Worm (Caenorhabditis elegans) whole organism, midembryonic: ENCODE data around the gene dis-3.
A peak's percentile ranks its signal among the peaks of the same experiment; 100 is the strongest.

Experiments
- T22C8.4 ChIP-seq: fragments of 200-800 bp; sonication (Bioruptor generic); IDR thresholded peaks from 2 replicates; pipeline ENCODE4 v1.3.6; 2022; ENCODE audit warnings: missing genetic modification characterization, missing compliant biosample characterization
- cog-1 ChIP-seq: sonication (generic microtip); optimal IDR thresholded peaks from 2 replicates; lab custom pipeline; 2016; ENCODE audit warnings: missing genetic modification characterization, missing compliant biosample characterization
- flt-1 ChIP-seq: fragments of 200-800 bp; sonication (Bioruptor generic); IDR thresholded peaks from 2 replicates; pipeline ENCODE4 v1.3.6; 2022; ENCODE audit warnings: missing genetic modification characterization, missing compliant biosample characterization
- klf-2 ChIP-seq: fragments of 200-800 bp; sonication (Bioruptor generic); conservative IDR thresholded peaks from 2 replicates; pipeline ENCODE4 v1.3.6; 2022; ENCODE audit warnings: missing genetic modification reagents, missing genetic modification characterization, missing compliant biosample characterization
- med-1 ChIP-seq: sonication (generic microtip); optimal IDR thresholded peaks from 2 replicates; lab custom pipeline; 2017; ENCODE audit warnings: missing genetic modification characterization, mild to moderate bottlenecking, missing compliant biosample characterization, antibody characterized with exemption, missing genetic modification reagents; ENCODE audit not compliant: insufficient read depth
- ref-1 ChIP-seq: fragments of 200-800 bp; sonication (Bioruptor generic); conservative IDR thresholded peaks from 2 replicates; pipeline ENCODE4 v1.3.6; 2022; ENCODE audit warnings: missing genetic modification reagents, missing genetic modification characterization, missing compliant biosample characterization
- tab-1 ChIP-seq: fragments of 200-800 bp; sonication (Bioruptor generic); IDR thresholded peaks from 2 replicates; pipeline ENCODE4 v1.3.6; 2022; ENCODE audit warnings: missing genetic modification characterization, missing compliant biosample characterization
- ztf-23 ChIP-seq: fragments of 200-800 bp; sonication (Bioruptor generic); IDR thresholded peaks from 2 replicates; pipeline ENCODE4 v1.3.6; 2022; ENCODE audit warnings: missing genetic modification reagents, missing genetic modification characterization, missing compliant biosample characterization
- ztf-29 ChIP-seq: fragments of 200-800 bp; sonication (Bioruptor generic); IDR thresholded peaks from 2 replicates; pipeline ENCODE4 v1.3.6; 2022; ENCODE audit warnings: missing genetic modification reagents, missing genetic modification characterization, missing compliant biosample characterization

Gene dis-3

ce11 chrIV:10066456-10066855 is 30.5 kb upstream of the dis-3 start:
- TF ChIP-seq T22C8.4 (no peak), cog-1 (no peak), ztf-29 (no peak), tab-1 (GFP tag; lab: Robert Waterston, UW) (no peak), flt-1 (GFP tag; lab: Robert Waterston, UW) (no peak), klf-2 (GFP tag; lab: Robert Waterston, UW) (no peak), ref-1 (no peak), ztf-23 (GFP tag; lab: Robert Waterston, UW) (no peak), med-1 (GFP tag; lab: Kevin White, UChicago) (no peak)

DNA sequence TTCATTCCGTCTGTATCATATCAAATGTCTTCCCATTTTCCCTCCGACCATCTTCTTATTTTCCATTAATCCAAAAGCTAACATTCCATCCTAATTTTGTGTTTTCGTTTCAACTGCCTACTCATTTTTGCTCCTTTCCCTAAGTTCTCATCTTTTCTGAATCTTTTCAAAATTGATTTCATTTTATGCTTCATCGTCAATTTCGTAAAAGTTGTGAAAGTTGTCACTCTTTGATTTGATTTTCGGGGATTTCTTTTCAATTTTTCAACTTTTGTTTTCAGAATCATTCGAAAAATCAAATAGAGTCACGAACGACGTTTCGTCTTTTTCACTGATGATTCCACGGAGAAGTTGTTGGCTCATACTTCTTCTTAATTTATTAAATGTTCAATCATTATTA is 29.5 kb upstream of the dis-3 start, which contains the start of gene cwn-2:
Gene cwn-2 (plus strand): TSS at position 276 of the 400 bp plus-strand sequence.
- TF ChIP-seq ztf-23 (GFP tag; lab: Robert Waterston, UW) = no peak
- no peak for TF ChIP-seq tab-1 (GFP tag; lab: Robert Waterston, UW)
- TF ChIP-seq ztf-29 = no peak
- TF ChIP-seq flt-1 (GFP tag; lab: Robert Waterston, UW) = no peak
- TF ChIP-seq klf-2 (GFP tag; lab: Robert Waterston, UW) = no peak
- TF ChIP-seq cog-1 = no peak
- TF ChIP-seq T22C8.4 = no peak
- no peak for TF ChIP-seq med-1 (GFP tag; lab: Kevin White, UChicago)
- no peak for TF ChIP-seq ref-1

DNA sequence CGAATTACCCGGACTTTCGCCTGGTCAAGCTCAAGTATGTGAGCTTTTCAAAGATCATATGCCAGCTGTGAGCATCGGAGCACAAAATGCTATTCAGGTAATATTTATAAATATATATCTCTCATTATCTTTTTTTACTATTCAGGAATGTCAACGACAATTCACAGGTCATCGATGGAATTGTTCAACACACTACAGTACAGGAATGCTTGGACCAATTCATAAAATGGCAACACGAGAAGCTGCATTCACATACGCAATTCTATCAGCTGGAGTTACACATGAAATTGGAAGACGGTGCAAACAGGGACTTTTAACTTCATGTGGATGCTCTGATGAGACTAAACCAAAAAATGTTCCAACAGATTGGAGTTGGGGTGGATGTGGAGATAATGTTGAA is 28.7 kb upstream of the dis-3 start:
- TF ChIP-seq ztf-23 (GFP tag; lab: Robert Waterston, UW) (no peak), cog-1 (no peak), T22C8.4 (no peak), flt-1 (GFP tag; lab: Robert Waterston, UW) (no peak), tab-1 (GFP tag; lab: Robert Waterston, UW) (no peak), med-1 (GFP tag; lab: Kevin White, UChicago) (no peak), ref-1 (no peak), klf-2 (GFP tag; lab: Robert Waterston, UW) (no peak), ztf-29 (no peak)

DNA sequence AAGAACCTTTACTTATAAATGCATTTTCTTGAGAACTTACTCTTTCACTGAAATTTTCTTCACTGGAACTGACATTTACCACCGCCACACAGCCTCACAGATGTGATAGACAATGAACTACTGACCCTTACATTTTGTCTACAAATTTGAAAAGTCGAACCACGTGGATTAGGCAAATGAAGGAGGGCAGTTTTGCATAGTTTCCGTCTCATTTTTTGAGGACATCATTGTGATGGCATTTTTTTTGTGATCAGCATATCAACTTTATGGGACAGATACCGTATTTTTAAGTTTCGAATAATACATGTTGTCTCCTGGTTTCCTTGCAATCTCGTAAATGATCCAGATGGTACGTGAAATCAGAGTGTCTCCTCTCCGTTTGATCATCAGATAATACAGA is 24.5 kb upstream of the dis-3 start, which contains the start of gene W01B6.3:
Gene W01B6.3 (minus strand): TSS at position 101 of the 400 bp plus-strand sequence.
- TF ChIP-seq cog-1 = no peak
- TF ChIP-seq ztf-23 (GFP tag; lab: Robert Waterston, UW) = no peak
- TF ChIP-seq ref-1 = no peak

DNA sequence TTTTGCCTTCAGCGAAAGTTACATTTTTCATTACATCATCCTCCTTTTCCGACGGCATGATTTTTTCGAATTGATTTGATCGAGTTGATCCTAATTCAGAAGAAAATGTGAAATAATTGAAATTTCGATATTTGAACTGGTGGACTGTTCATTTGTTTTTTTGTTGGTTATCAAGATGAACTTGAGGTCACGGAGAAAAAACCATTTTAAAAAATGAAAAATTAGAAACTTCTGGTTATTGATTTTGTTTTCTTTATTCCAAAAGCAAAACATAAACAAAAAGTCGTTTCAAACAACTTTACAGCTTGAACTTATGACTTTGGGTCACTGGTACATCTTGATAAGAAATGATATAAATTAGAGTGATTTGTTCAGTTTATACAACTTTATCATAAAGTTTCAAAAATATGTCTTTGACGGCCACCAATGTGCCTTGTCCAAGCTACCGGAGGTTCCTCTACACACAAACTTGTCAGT is 21.9 kb upstream of the dis-3 start, which contains the start of the genes ttbk-4 and W01B6.4:
Gene ttbk-4 (minus strand): TSS at position 101 of the 477 bp plus-strand sequence.
Gene W01B6.4 (plus strand): TSS at position 427 of the 477 bp plus-strand sequence.
- TF ChIP-seq med-1 (GFP tag; lab: Kevin White, UChicago) (no peak), klf-2 (GFP tag; lab: Robert Waterston, UW) (no peak), ztf-23 (GFP tag; lab: Robert Waterston, UW) (no peak), cog-1 (no peak), T22C8.4 (no peak), tab-1 (GFP tag; lab: Robert Waterston, UW) (no peak), ref-1 (no peak), ztf-29 (no peak), flt-1 (GFP tag; lab: Robert Waterston, UW) (no peak)

ce11 chrIV:10075899-10076298 is 21.1 kb upstream of the dis-3 start, which contains the start of gene W01B6.5:
Gene W01B6.5, plus strand, starts transcription at chrIV:10076199.
- TF ChIP-seq tab-1 (GFP tag; lab: Robert Waterston, UW) = no peak
- TF ChIP-seq ztf-29 = no peak
- TF ChIP-seq ztf-23 (GFP tag; lab: Robert Waterston, UW) = no peak
- no peak for TF ChIP-seq flt-1 (GFP tag; lab: Robert Waterston, UW)

DNA sequence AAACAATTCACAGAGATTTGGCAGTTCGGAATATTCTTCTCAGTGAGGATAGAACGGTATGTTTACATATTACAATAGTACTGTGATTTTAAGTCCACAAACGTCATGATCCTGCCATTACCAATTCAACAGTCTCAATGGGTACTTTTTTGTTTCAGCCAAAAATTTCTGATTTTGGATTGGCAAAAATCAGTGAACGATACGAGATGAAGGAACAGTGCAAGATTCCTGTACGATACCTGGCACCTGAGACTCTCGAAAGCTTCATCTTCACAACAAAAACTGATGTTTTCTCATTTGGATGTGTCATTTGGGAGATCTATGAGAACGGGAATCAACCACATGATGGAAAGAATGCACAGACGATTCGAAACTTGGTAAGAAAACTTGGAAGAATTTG is 19.0 kb upstream of the dis-3 start:
- no peak for TF ChIP-seq ztf-23 (GFP tag; lab: Robert Waterston, UW)
- no peak for TF ChIP-seq cog-1

- TF ChIP-seq ztf-29 = no peak
- no peak for TF ChIP-seq ztf-23 (GFP tag; lab: Robert Waterston, UW)
- TF ChIP-seq tab-1 (GFP tag; lab: Robert Waterston, UW) = no peak
- TF ChIP-seq klf-2 (GFP tag; lab: Robert Waterston, UW) = no peak
- TF ChIP-seq cog-1 = no peak
- no peak for TF ChIP-seq med-1 (GFP tag; lab: Kevin White, UChicago)
These were observed 16.2 kb upstream of the dis-3 start, which contains the start of gene W01B6.6 for ce11 chrIV:10080816-10081215. Gene W01B6.6, plus strand, starts transcription at chrIV:10081116.

- no peak for TF ChIP-seq T22C8.4
- no peak for TF ChIP-seq ztf-23 (GFP tag; lab: Robert Waterston, UW)
- no peak for TF ChIP-seq ztf-29
- TF ChIP-seq klf-2 (GFP tag; lab: Robert Waterston, UW) = no peak
- no peak for TF ChIP-seq cog-1
- no peak for TF ChIP-seq tab-1 (GFP tag; lab: Robert Waterston, UW)
- no peak for TF ChIP-seq med-1 (GFP tag; lab: Kevin White, UChicago)
- TF ChIP-seq ref-1 = no peak
- no peak for TF ChIP-seq flt-1 (GFP tag; lab: Robert Waterston, UW)
These were observed 12.6 kb upstream of the dis-3 start, which contains the start of gene W01B6.8 for ce11 chrIV:10084323-10084959. Gene W01B6.8, minus strand, starts transcription at chrIV:10084373.

ce11 chrIV:10085401-10086187 is 11.4 kb upstream of the dis-3 start, which contains the start of the genes col-2 and ndc-80:
Gene col-2, minus strand, starts transcription at chrIV:10085451.
Gene ndc-80, plus strand, starts transcription at chrIV:10086137.
- TF ChIP-seq T22C8.4 (no peak), tab-1 (GFP tag; lab: Robert Waterston, UW) (no peak), ztf-29 (no peak), ref-1 (no peak), flt-1 (GFP tag; lab: Robert Waterston, UW) (peak; percentile 61; the same call in 1 of the 2 replicates), klf-2 (GFP tag; lab: Robert Waterston, UW) (no peak), med-1 (GFP tag; lab: Kevin White, UChicago) (no peak), cog-1 (no peak), ztf-23 (GFP tag; lab: Robert Waterston, UW) (no peak)
